Worm (Caenorhabditis elegans): Measurements from ENCODE around the gene H03A11.2.

H03A11.2 gene

ce11 chrX:15274827-15275761 lies 44.6 kb upstream of the H03A11.2 start (continued):
- no peak for TF ChIP-seq ztf-11 (tag; optimal IDR thresholded peaks at IDR 0.05)
- TF ChIP-seq nhr-41 (GFP tag; IDR thresholded peaks at IDR 0.05), result peak; percentile 71; the same call in 1 of the 2 replicates
- peak; percentile 75 for TF ChIP-seq rbr-2 (tag; optimal IDR thresholded peaks at IDR 0.05)
- peak; percentile 70 for TF ChIP-seq spr-1 (tag; optimal IDR thresholded peaks at IDR 0.05)
- no peak for TF ChIP-seq daf-12 (tag; optimal IDR thresholded peaks at IDR 0.05)
- TF ChIP-seq unc-62 (GFP tag; optimal IDR thresholded peaks at IDR 0.05 in 1 of 2), result peak in 1 of 2 experiments; percentile 99
- TF ChIP-seq unc-62 (tag; optimal IDR thresholded peaks at IDR 0.05), result no peak
- TF ChIP-seq arid-1 (GFP tag; conservative IDR thresholded peaks at IDR 0.05), result peak; percentile 60
- TF ChIP-seq duxl-1 (tag; optimal IDR thresholded peaks at IDR 0.05; ENCODE audit: poor library complexity), result no peak
- TF ChIP-seq ceh-32 (tag; optimal IDR thresholded peaks at IDR 0.05; ENCODE audit: poor library complexity), result no peak
- peak; percentile 98 for TF ChIP-seq mxl-3 (GFP tag; optimal IDR thresholded peaks at IDR 0.05)
- peak; percentile 59 for TF ChIP-seq nhr-10 (tag; optimal IDR thresholded peaks at IDR 0.05)
- TF ChIP-seq daf-16 (GFP tag; optimal IDR thresholded peaks at IDR 0.05), result peak in 1 of 2 experiments; percentile 75
- peak; percentile 78 for TF ChIP-seq daf-16 (tag; optimal IDR thresholded peaks at IDR 0.05)
- TF ChIP-seq snpc-4 (tag; optimal IDR thresholded peaks at IDR 0.05), result no peak
- TF ChIP-seq gei-8 (GFP tag; optimal IDR thresholded peaks at IDR 0.05), result peak; percentile 49
- no peak for TF ChIP-seq nhr-111 (GFP tag; optimal IDR thresholded peaks at IDR 0.05)
- no peak for TF ChIP-seq daf-8 (GFP tag; IDR thresholded peaks at IDR 0.05)
- no peak for TF ChIP-seq php-3 (GFP tag; IDR thresholded peaks at IDR 0.05)
- peak; percentile 70 for TF ChIP-seq mes-2 (tag; optimal IDR thresholded peaks at IDR 0.05; ENCODE audit: poor library complexity, severe bottlenecking)
- no peak for TF ChIP-seq zfp-2 (tag; optimal IDR thresholded peaks at IDR 0.05)
- peak; percentile 89 for TF ChIP-seq nhr-102 (tag; optimal IDR thresholded peaks at IDR 0.05)
- TF ChIP-seq lsy-2 (tag; optimal IDR thresholded peaks at IDR 0.05), result peak; percentile 74 to 81
- TF ChIP-seq egl-43 (GFP tag; IDR thresholded peaks at IDR 0.05), result no peak
- no peak for TF ChIP-seq ceh-44 (GFP tag; IDR thresholded peaks at IDR 0.05)
- no peak for TF ChIP-seq tag-97 (GFP tag; IDR thresholded peaks at IDR 0.05)
- peak; percentile 28 for TF ChIP-seq F10B5.3 (tag; optimal IDR thresholded peaks at IDR 0.05)
- no peak for TF ChIP-seq pqm-1 (tag; optimal IDR thresholded peaks at IDR 0.05)
- no peak for TF ChIP-seq lin-15B (tag; optimal IDR thresholded peaks at IDR 0.05)
- no peak for TF ChIP-seq lim-7 (GFP tag; IDR thresholded peaks at IDR 0.05)
- TF ChIP-seq Y48G9A.11 (GFP tag; IDR thresholded peaks at IDR 0.05), result no peak
- no peak for TF ChIP-seq R02D3.7 (tag; optimal IDR thresholded peaks at IDR 0.05)
- peak; percentile 48 for TF ChIP-seq Y5F2A.4 (GFP tag; optimal IDR thresholded peaks at IDR 0.05)
- peak; percentile 86; the same call in 1 of the 2 replicates for TF ChIP-seq T26A8.4 (GFP tag; IDR thresholded peaks at IDR 0.05)
- 0 out of 2 replicates have a peak, but pooled peaks have one; percentile 44 for TF ChIP-seq zfp-3 (GFP tag; conservative IDR thresholded peaks at IDR 0.05)
- TF ChIP-seq madf-9 (GFP tag; conservative IDR thresholded peaks at IDR 0.05), result peak; percentile 88
- TF ChIP-seq pha-4 (GFP tag; IDR thresholded peaks at IDR 0.05), result peak; percentile 90
- peak; percentile 72 for TF ChIP-seq pha-4 (tag; optimal IDR thresholded peaks at IDR 0.05)
- TF ChIP-seq F37D6.2 (tag; optimal IDR thresholded peaks at IDR 0.05), result peak; percentile 28
- no peak for TF ChIP-seq ces-1 (GFP tag; optimal IDR thresholded peaks at IDR 0.05)
- TF ChIP-seq ztf-7 (tag; optimal IDR thresholded peaks at IDR 0.05), result no peak
- TF ChIP-seq T20F7.1 (GFP tag; optimal IDR thresholded peaks at IDR 0.05), result no peak
- peak; percentile 54 for TF ChIP-seq ceh-20 (GFP tag; IDR thresholded peaks at IDR 0.05)
- no peak for TF ChIP-seq Y75B8A.6 (GFP tag; IDR thresholded peaks at IDR 0.05)
- peak; percentile 98 for TF ChIP-seq hlh-11 (tag; optimal IDR thresholded peaks at IDR 0.05)
- no peak for TF ChIP-seq F44E2.7 (GFP tag; IDR thresholded peaks at IDR 0.05)
- TF ChIP-seq ceh-28 (tag; optimal IDR thresholded peaks at IDR 0.05), result no peak
- TF ChIP-seq ama-1 (optimal IDR thresholded peaks at IDR 0.05), result no peak
- peak; percentile 99 for TF ChIP-seq set-16 (GFP tag; IDR thresholded peaks at IDR 0.05)
- 0 out of 2 replicates have a peak, but pooled peaks have one; percentile 46 for TF ChIP-seq saeg-2 (GFP tag; IDR thresholded peaks at IDR 0.05)
